Worm (Caenorhabditis elegans) whole organism, midembryonic: Measurements from ENCODE around the gene Y54G2A.41.

Source experiments
- cog-1 ChIP-seq: sonication (generic microtip); optimal IDR thresholded peaks from 2 replicates; lab custom pipeline; 2016; ENCODE audit warnings: missing genetic modification characterization, missing compliant biosample characterization
- flt-1 ChIP-seq: fragments of 200-800 bp; sonication (Bioruptor generic); IDR thresholded peaks from 2 replicates; pipeline ENCODE4 v1.3.6; 2022; ENCODE audit warnings: missing genetic modification characterization, missing compliant biosample characterization
- tab-1 ChIP-seq: fragments of 200-800 bp; sonication (Bioruptor generic); IDR thresholded peaks from 2 replicates; pipeline ENCODE4 v1.3.6; 2022; ENCODE audit warnings: missing genetic modification characterization, missing compliant biosample characterization
- ztf-23 ChIP-seq: fragments of 200-800 bp; sonication (Bioruptor generic); IDR thresholded peaks from 2 replicates; pipeline ENCODE4 v1.3.6; 2022; ENCODE audit warnings: missing genetic modification reagents, missing genetic modification characterization, missing compliant biosample characterization

ce11 chrIV:2742470-2743044, 9.1 kb upstream of the Y54G2A.41 start, which contains the start of gene nhr-277:
- TF ChIP-seq flt-1 (no peak), ztf-23 (no peak), cog-1 (tag; lab: Kevin White, UChicago) (no peak), tab-1 (no peak)
